Fruit fly (Drosophila melanogaster) whole organism, prepupa: ENCODE data around the gene CG6403.
A peak's percentile ranks its signal among the peaks of the same experiment; 100 is the strongest.

Experiments used
- Blimp-1 ChIP-seq: fragments of 200-800 bp; sonication (Bioruptor generic); optimal IDR thresholded peaks from 3 replicates; lab custom pipeline; 2017; ENCODE audit warnings: missing biosample characterization, missing genetic modification characterization, mild to moderate bottlenecking, moderate library complexity, missing genetic modification reagents
- CG10631 ChIP-seq: fragments of 200-800 bp; sonication (Bioruptor generic); optimal IDR thresholded peaks from 2 replicates; lab custom pipeline; 2016; ENCODE audit warnings: missing biosample characterization, missing genetic modification characterization
- CG10669 ChIP-seq: fragments of 200-800 bp; sonication (Bioruptor generic); optimal IDR thresholded peaks from 3 replicates; lab custom pipeline; 2018; ENCODE audit warnings: missing biosample characterization, mild to moderate bottlenecking, missing genetic modification characterization, moderate library complexity
- CG11294 ChIP-seq: fragments of 200-800 bp; sonication (Bioruptor generic); IDR thresholded peaks from 2 replicates; pipeline ENCODE4 v1.3.6; 2022; ENCODE audit warnings: missing biosample characterization, missing genetic modification characterization
- CG11762 ChIP-seq: fragments of 200-800 bp; sonication (Bioruptor generic); optimal IDR thresholded peaks from 3 replicates; lab custom pipeline; 2016; ENCODE audit warnings: missing biosample characterization, missing genetic modification characterization; ENCODE audit not compliant: insufficient read depth
- CG11902 ChIP-seq: fragments of 200-800 bp; sonication (Bioruptor generic); optimal IDR thresholded peaks from 3 replicates; lab custom pipeline; 2016; ENCODE audit warnings: missing biosample characterization, missing genetic modification characterization
- CG15336 ChIP-seq: fragments of 200-800 bp; sonication (Bioruptor generic); IDR thresholded peaks from 2 replicates; pipeline ENCODE4 v1.3.6; 2022; ENCODE audit warnings: missing biosample characterization, missing genetic modification characterization
- CG1621 ChIP-seq: fragments of 200-800 bp; sonication (Bioruptor generic); optimal IDR thresholded peaks from 3 replicates; lab custom pipeline; 2018; ENCODE audit warnings: missing biosample characterization, mild to moderate bottlenecking, missing genetic modification characterization
- CG16779 ChIP-seq: fragments of 200-800 bp; sonication (Bioruptor generic); optimal IDR thresholded peaks from 3 replicates; lab custom pipeline; 2017; ENCODE audit warnings: missing biosample characterization, mild to moderate bottlenecking, missing genetic modification characterization
- CG3032 ChIP-seq: fragments of 200-800 bp; optimal IDR thresholded peaks from 2 replicates; lab custom pipeline; 2019; ENCODE audit warnings: missing biosample characterization, mild to moderate bottlenecking, missing genetic modification characterization, moderate library complexity
- CG31627 ChIP-seq: fragments of 200-800 bp; sonication (Bioruptor generic); optimal IDR thresholded peaks from 3 replicates; lab custom pipeline; 2016; ENCODE audit warnings: missing biosample characterization, missing genetic modification characterization
- CG32006 ChIP-seq: fragments of 200-800 bp; sonication (Bioruptor generic); optimal IDR thresholded peaks from 3 replicates; lab custom pipeline; 2017; ENCODE audit warnings: missing biosample characterization, mild to moderate bottlenecking, missing genetic modification characterization
- CG34406 ChIP-seq: fragments of 200-800 bp; sonication (Bioruptor generic); optimal IDR thresholded peaks from 3 replicates; lab custom pipeline; 2016; ENCODE audit warnings: missing biosample characterization, missing genetic modification characterization
- CG4318 ChIP-seq: fragments of 200-800 bp; sonication (Bioruptor generic); optimal IDR thresholded peaks from 3 replicates; lab custom pipeline; 2017; ENCODE audit warnings: missing biosample characterization, mild to moderate bottlenecking, missing genetic modification characterization
- CG6792 ChIP-seq: fragments of 200-800 bp; sonication (Bioruptor generic); optimal IDR thresholded peaks from 3 replicates; lab custom pipeline; 2016; ENCODE audit warnings: missing biosample characterization, missing genetic modification characterization
- CG6808 ChIP-seq: fragments of 200-800 bp; sonication (Bioruptor generic); optimal IDR thresholded peaks from 3 replicates; lab custom pipeline; 2017; ENCODE audit warnings: missing biosample characterization, missing genetic modification characterization, mild to moderate bottlenecking, moderate library complexity, missing genetic modification reagents
- CG6854 ChIP-seq: fragments of 200-800 bp; sonication (Bioruptor generic); optimal IDR thresholded peaks from 2 replicates; lab custom pipeline; 2017; ENCODE audit warnings: missing biosample characterization, mild to moderate bottlenecking, missing genetic modification characterization
- CG7368 ChIP-seq: fragments of 200-800 bp; sonication (Bioruptor generic); optimal IDR thresholded peaks from 3 replicates; lab custom pipeline; 2016; ENCODE audit warnings: missing biosample characterization, missing genetic modification characterization
- CG8119 ChIP-seq: fragments of 200-800 bp; sonication (Bioruptor generic); IDR thresholded peaks from 3 replicates; pipeline ENCODE4 v1.3.6; 2022; ENCODE audit warnings: missing biosample characterization, missing genetic modification characterization
- CG8319 ChIP-seq: fragments of 200-800 bp; sonication (Bioruptor generic); optimal IDR thresholded peaks from 3 replicates; lab custom pipeline; 2016; ENCODE audit warnings: missing biosample characterization, missing genetic modification characterization
- CG9139 ChIP-seq: fragments of 200-800 bp; sonication (Bioruptor generic); optimal IDR thresholded peaks from 3 replicates; lab custom pipeline; 2017; ENCODE audit warnings: missing biosample characterization, mild to moderate bottlenecking, missing genetic modification characterization
- Eip75B ChIP-seq: fragments of 200-800 bp; sonication (Bioruptor generic); optimal IDR thresholded peaks from 3 replicates; lab custom pipeline; 2016; ENCODE audit warnings: missing biosample characterization, missing genetic modification characterization
- Eip78C ChIP-seq: fragments of 200-800 bp; sonication (Bioruptor generic); peaks from one replicate; lab custom pipeline; 2016; ENCODE audit warnings: missing biosample characterization, missing genetic modification characterization
- Eip93F ChIP-seq: fragments of 200-800 bp; sonication (Bioruptor generic); optimal IDR thresholded peaks from 2 replicates; lab custom pipeline; 2016; ENCODE audit warnings: missing biosample characterization, mild to moderate bottlenecking, missing genetic modification characterization
- Ets96B ChIP-seq: fragments of 200-800 bp; optimal IDR thresholded peaks from 2 replicates; lab custom pipeline; 2019; ENCODE audit warnings: missing biosample characterization, mild to moderate bottlenecking, missing genetic modification characterization, moderate library complexity
- Hr38 ChIP-seq: sonication (Bioruptor generic); optimal IDR thresholded peaks from 2 replicates; lab custom pipeline; 2016; ENCODE audit warnings: missing biosample characterization, missing genetic modification characterization
- Hr39 ChIP-seq: fragments of 200-800 bp; sonication (Bioruptor generic); optimal IDR thresholded peaks from 2 replicates; lab custom pipeline; 2016; ENCODE audit warnings: missing biosample characterization, missing genetic modification characterization
- Hr4 ChIP-seq: fragments of 200-800 bp; sonication (Bioruptor generic); optimal IDR thresholded peaks from 3 replicates; lab custom pipeline; 2016; ENCODE audit warnings: missing biosample characterization, missing genetic modification characterization
- Met ChIP-seq: fragments of 200-800 bp; sonication (Bioruptor generic); optimal IDR thresholded peaks from 3 replicates; lab custom pipeline; 2016; ENCODE audit warnings: missing biosample characterization, missing genetic modification characterization
- OdsH ChIP-seq: fragments of 200-800 bp; sonication (Bioruptor generic); optimal IDR thresholded peaks from 3 replicates; lab custom pipeline; 2016; ENCODE audit warnings: missing biosample characterization, missing genetic modification characterization
- Smox ChIP-seq: fragments of 200-800 bp; sonication (Bioruptor generic); optimal IDR thresholded peaks from 3 replicates; lab custom pipeline; 2016; ENCODE audit warnings: missing biosample characterization, missing genetic modification characterization
- Sox102F ChIP-seq: fragments of 200-800 bp; sonication (Bioruptor generic); optimal IDR thresholded peaks from 2 replicates; lab custom pipeline; 2016; ENCODE audit warnings: missing biosample characterization, mild to moderate bottlenecking, missing genetic modification characterization
- Sox14 ChIP-seq: fragments of 200-800 bp; sonication (Bioruptor generic); optimal IDR thresholded peaks from 3 replicates; lab custom pipeline; 2016; ENCODE audit warnings: missing biosample characterization, missing genetic modification characterization
- Sox15 ChIP-seq: fragments of 200-800 bp; sonication (Bioruptor generic); optimal IDR thresholded peaks from 3 replicates; lab custom pipeline; 2016; ENCODE audit warnings: missing biosample characterization, missing genetic modification characterization
- achi ChIP-seq: fragments of 200-800 bp; sonication (Bioruptor generic); optimal IDR thresholded peaks from 3 replicates; lab custom pipeline; 2016; ENCODE audit warnings: missing biosample characterization, missing genetic modification characterization
- acj6 ChIP-seq: fragments of 200-800 bp; sonication (Bioruptor generic); optimal IDR thresholded peaks from 3 replicates; lab custom pipeline; 2016; ENCODE audit warnings: missing biosample characterization, missing genetic modification characterization
- cyc ChIP-seq: fragments of 200-800 bp; sonication (Bioruptor generic); optimal IDR thresholded peaks from 3 replicates; lab custom pipeline; 2016; ENCODE audit warnings: missing biosample characterization, missing genetic modification characterization
- dac ChIP-seq: fragments of 200-800 bp; sonication (Bioruptor generic); optimal IDR thresholded peaks from 2 replicates; lab custom pipeline; 2017; ENCODE audit warnings: missing biosample characterization, mild to moderate bottlenecking, missing genetic modification characterization
- dsx ChIP-seq: fragments of 200-800 bp; optimal IDR thresholded peaks from 3 replicates; lab custom pipeline; 2019; ENCODE audit warnings: missing biosample characterization, mild to moderate bottlenecking, missing genetic modification characterization, moderate library complexity; ENCODE audit not compliant: poor library complexity, severe bottlenecking
- eg ChIP-seq: fragments of 200-800 bp; sonication (Bioruptor generic); IDR thresholded peaks from 3 replicates; pipeline ENCODE4 v1.3.6; 2022; ENCODE audit warnings: missing biosample characterization, missing genetic modification characterization
- esn ChIP-seq: fragments of 200-800 bp; sonication (Bioruptor generic); optimal IDR thresholded peaks from 2 replicates; lab custom pipeline; 2016; ENCODE audit warnings: missing biosample characterization, mild to moderate bottlenecking, missing genetic modification characterization, moderate library complexity
- fd59A ChIP-seq: fragments of 200-800 bp; sonication (Bioruptor generic); optimal IDR thresholded peaks from 2 replicates; lab custom pipeline; 2017; ENCODE audit warnings: missing biosample characterization, mild to moderate bottlenecking, missing genetic modification characterization, missing genetic modification reagents
- fd85E ChIP-seq: fragments of 200-800 bp; sonication (Bioruptor generic); optimal IDR thresholded peaks from 3 replicates; lab custom pipeline; 2016; ENCODE audit warnings: missing biosample characterization, missing genetic modification characterization
- fkh ChIP-seq: fragments of 200-800 bp; sonication (Bioruptor generic); optimal IDR thresholded peaks from 3 replicates; lab custom pipeline; 2017; ENCODE audit warnings: missing biosample characterization, mild to moderate bottlenecking, missing genetic modification characterization, moderate library complexity
- lz ChIP-seq: fragments of 200-800 bp; sonication (Bioruptor generic); optimal IDR thresholded peaks from 3 replicates; lab custom pipeline; 2016; ENCODE audit warnings: missing biosample characterization, missing genetic modification characterization
- net ChIP-seq: fragments of 200-800 bp; sonication (Bioruptor generic); optimal IDR thresholded peaks from 3 replicates; lab custom pipeline; 2016; ENCODE audit warnings: missing biosample characterization, missing genetic modification characterization
- ss ChIP-seq, 2 experiments: fragments of 200-800 bp; sonication (Bioruptor generic); optimal IDR thresholded peaks; 2 replicates in 1 of 2; 3 replicates in 1 of 2; lab custom pipeline; 2017 to 2018; ENCODE audit warnings: mild to moderate bottlenecking in 2 of 2, missing biosample characterization in 2 of 2, missing genetic modification characterization in 2 of 2, moderate library complexity in 1 of 2
- svp ChIP-seq: fragments of 200-800 bp; sonication (Bioruptor generic); peaks from one replicate; lab custom pipeline; 2016; ENCODE audit warnings: missing biosample characterization, missing genetic modification characterization
- vri ChIP-seq: fragments of 200-800 bp; sonication (Bioruptor generic); optimal IDR thresholded peaks from 3 replicates; lab custom pipeline; 2016; ENCODE audit warnings: missing biosample characterization, mild to moderate bottlenecking, missing genetic modification characterization

CG6403 gene

DNA sequence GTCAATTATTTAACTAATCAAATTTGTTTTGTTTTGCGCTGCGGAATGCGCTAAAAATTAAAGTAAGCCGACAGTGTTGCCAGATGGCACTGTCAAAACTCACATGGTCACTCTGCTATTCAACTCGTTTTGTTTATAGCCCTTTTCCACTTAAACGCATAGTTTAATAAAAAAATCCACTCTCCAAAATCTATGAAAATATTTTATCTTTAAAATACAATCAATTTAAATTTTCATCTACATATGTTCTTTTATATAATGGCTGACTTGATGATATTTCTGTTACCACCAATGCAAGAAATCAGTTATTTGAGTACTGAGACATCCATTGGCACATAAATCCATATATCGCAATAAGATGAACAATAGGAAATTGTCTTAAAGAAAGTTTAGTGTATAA lies 18.8 kb downstream of the CG6403 start, which contains the start of gene CG6425 (continued):
- TF ChIP-seq Sox14 (GFP tag; lab: Kevin White, UChicago), result peak; percentile 30

DNA sequence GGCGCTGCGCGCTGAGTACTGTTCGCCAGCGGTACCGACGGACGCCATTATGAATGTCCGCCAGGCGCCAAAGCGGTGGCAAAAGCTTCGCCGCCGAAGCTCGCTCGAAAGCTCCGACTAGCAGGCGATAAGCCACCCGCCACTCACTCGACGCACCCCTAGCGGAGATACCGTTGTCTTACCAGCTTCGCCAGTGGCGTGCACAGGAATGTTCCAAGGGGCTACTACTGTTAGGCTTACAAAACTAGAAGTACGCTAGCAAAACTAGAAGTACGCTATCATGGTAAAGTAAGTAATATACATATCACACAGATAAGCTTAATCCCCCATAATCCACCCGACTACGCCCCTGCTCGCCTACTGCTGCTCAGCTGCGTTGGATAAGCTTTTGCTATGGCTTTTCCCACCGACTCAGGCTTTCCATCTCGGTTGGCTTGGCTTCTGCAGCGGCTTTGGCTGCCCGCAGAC lies 22.0 kb downstream of the CG6403 start, which contains the start of gene amon:
amon (minus strand) TSS at position 51 of the 468 bp plus-strand sequence.
- TF ChIP-seq fkh, result peak; percentile 89
- TF ChIP-seq fd85E (GFP tag; lab: Kevin White, UChicago), result peak; percentile 84
- TF ChIP-seq CG10669 (GFP tag; lab: Kevin White, UChicago), result peak; percentile 96
- peak; percentile 95 for TF ChIP-seq Met (GFP tag; lab: Kevin White, UChicago)
- peak; percentile 94 for TF ChIP-seq dsx
- TF ChIP-seq Eip93F (GFP tag; lab: Kevin White, UChicago), result peak; percentile 68
- peak; percentile 97 for TF ChIP-seq svp (GFP tag; lab: Kevin White, UChicago)
- TF ChIP-seq achi (GFP tag; lab: Kevin White, UChicago), result peak; percentile 94
- peak; percentile 95 for TF ChIP-seq net (GFP tag; lab: Kevin White, UChicago)
- TF ChIP-seq CG7368 (GFP tag; lab: Kevin White, UChicago), result peak; percentile 97
- TF ChIP-seq CG15336 (GFP tag; lab: Robert Waterston, UW), result peak; percentile 96
- TF ChIP-seq CG4318, result peak; percentile 95
- TF ChIP-seq Hr38, result peak; percentile 71
- TF ChIP-seq CG3032, result peak; percentile 96
- peak; percentile 99 for TF ChIP-seq eg (GFP tag; lab: Robert Waterston, UW)
- peak; percentile 98 for TF ChIP-seq CG11294 (GFP tag; lab: Robert Waterston, UW)
- peak; percentile 95 for TF ChIP-seq OdsH (GFP tag; lab: Kevin White, UChicago)
- TF ChIP-seq CG6854 (GFP tag; lab: Kevin White, UChicago), result peak; percentile 90
- peak; percentile 96 for TF ChIP-seq Ets96B (tag; lab: Kevin White, UChicago)
- TF ChIP-seq ss (GFP tag; optimal IDR thresholded peaks at IDR 0.05; lab: Kevin White, UChicago), result peak; percentile 94 to 95
- peak; percentile 97 for TF ChIP-seq CG11902
- peak; percentile 96 for TF ChIP-seq CG16779 (tag; lab: Kevin White, UChicago)
- TF ChIP-seq Eip78C, result peak; percentile 98
- TF ChIP-seq CG32006, result peak; percentile 96
- TF ChIP-seq lz (GFP tag; lab: Kevin White, UChicago), result peak; percentile 96
- peak; percentile 93 for TF ChIP-seq Sox102F
- peak; percentile 93 for TF ChIP-seq fd59A (GFP tag; lab: Kevin White, UChicago)
- peak; percentile 94 for TF ChIP-seq Sox15
- peak; percentile 90 for TF ChIP-seq vri (GFP tag; lab: Kevin White, UChicago)
- peak; percentile 92 for TF ChIP-seq CG34406
- peak; percentile 95 for TF ChIP-seq CG8319 (GFP tag; lab: Kevin White, UChicago)
- TF ChIP-seq cyc, result peak; percentile 97
- peak; percentile 97 for TF ChIP-seq Eip75B (GFP tag; lab: Kevin White, UChicago)
- TF ChIP-seq Sox14 (GFP tag; lab: Kevin White, UChicago), result peak; percentile 95
- TF ChIP-seq Blimp-1 (GFP tag; lab: Kevin White, UChicago), result peak; percentile 78
- TF ChIP-seq Smox (GFP tag; lab: Kevin White, UChicago), result peak; percentile 92
- peak; percentile 94 for TF ChIP-seq CG11762 (GFP tag; lab: Kevin White, UChicago)
- TF ChIP-seq acj6 (GFP tag; lab: Kevin White, UChicago), result peak; percentile 95
- peak; percentile 95 for TF ChIP-seq CG9139
- peak; percentile 97 for TF ChIP-seq CG10631
- peak; percentile 97 for TF ChIP-seq Hr4
- TF ChIP-seq dac (GFP tag; lab: Kevin White, UChicago), result peak; percentile 96
- peak; percentile 96 for TF ChIP-seq Hr39
- TF ChIP-seq esn (GFP tag; lab: Kevin White, UChicago), result peak; percentile 95
- peak; percentile 97 for TF ChIP-seq CG1621 (tag; lab: Kevin White, UChicago)
- TF ChIP-seq CG6808 (GFP tag; lab: Kevin White, UChicago), result peak; percentile 94
- peak; percentile 95 for TF ChIP-seq CG8119 (GFP tag; lab: Robert Waterston, UW)
- TF ChIP-seq CG31627 (GFP tag; lab: Kevin White, UChicago), result peak; percentile 96
- peak; percentile 97 for TF ChIP-seq CG6792 (GFP tag; lab: Kevin White, UChicago)
